Worm (Caenorhabditis elegans) whole organism, mixed stage, embryonic: ENCODE data around the gene clpf-1.

Experiments
- M03D4.4 ChIP-seq: sonication (generic microtip); optimal IDR thresholded peaks from 2 replicates; lab custom pipeline; 2017; ENCODE audit warnings: mild to moderate bottlenecking, missing genetic modification characterization, missing compliant biosample characterization
- ces-1 ChIP-seq: fragments of 150-350 bp; optimal IDR thresholded peaks from 2 replicates; lab custom pipeline; 2014; ENCODE audit warnings: missing biosample characterization, missing genetic modification reagents, missing genetic modification characterization
- flh-1 ChIP-seq: fragments of 200-800 bp; sonication (Bioruptor generic); optimal IDR thresholded peaks from 2 replicates; lab custom pipeline; 2018; ENCODE audit warnings: mild to moderate bottlenecking, missing genetic modification characterization, moderate library complexity, missing compliant biosample characterization
- ham-2 ChIP-seq: fragments of 200-800 bp; sonication (Bioruptor generic); optimal IDR thresholded peaks from 2 replicates; lab custom pipeline; 2018; ENCODE audit warnings: mild to moderate bottlenecking, missing genetic modification characterization, missing compliant biosample characterization
- lsy-2 ChIP-seq: fragments of 150-350 bp; optimal IDR thresholded peaks from 2 replicates; lab custom pipeline; 2014; ENCODE audit warnings: missing biosample characterization, missing genetic modification characterization
- mep-1 ChIP-seq: fragments of 150-350 bp; optimal IDR thresholded peaks from 2 replicates; lab custom pipeline; 2017; ENCODE audit warnings: missing biosample characterization, missing genetic modification reagents, missing genetic modification characterization, inconsistent platforms
- nhr-12 ChIP-seq: fragments of 150-350 bp; optimal IDR thresholded peaks from 2 replicates; lab custom pipeline; 2014; ENCODE audit warnings: missing biosample characterization, missing genetic modification characterization
- nhr-237 ChIP-seq: fragments of 150-350 bp; optimal IDR thresholded peaks from 2 replicates; lab custom pipeline; 2014; ENCODE audit warnings: missing biosample characterization, missing genetic modification characterization
- snpc-4 ChIP-seq: fragments of 150-350 bp; optimal IDR thresholded peaks from 2 replicates; lab custom pipeline; 2014; ENCODE audit warnings: missing biosample characterization, missing genetic modification characterization
- unc-39 ChIP-seq: fragments of 150-350 bp; optimal IDR thresholded peaks from 2 replicates; lab custom pipeline; 2014; ENCODE audit warnings: missing biosample characterization, missing genetic modification characterization
- unc-62 ChIP-seq: fragments of 150-350 bp; optimal IDR thresholded peaks from 2 replicates; lab custom pipeline; 2014; ENCODE audit warnings: missing biosample characterization, missing genetic modification reagents, missing genetic modification characterization
- ztf-11 ChIP-seq: fragments of 150-350 bp; optimal IDR thresholded peaks from 2 replicates; lab custom pipeline; 2014; ENCODE audit warnings: missing biosample characterization, missing genetic modification characterization

DNA sequence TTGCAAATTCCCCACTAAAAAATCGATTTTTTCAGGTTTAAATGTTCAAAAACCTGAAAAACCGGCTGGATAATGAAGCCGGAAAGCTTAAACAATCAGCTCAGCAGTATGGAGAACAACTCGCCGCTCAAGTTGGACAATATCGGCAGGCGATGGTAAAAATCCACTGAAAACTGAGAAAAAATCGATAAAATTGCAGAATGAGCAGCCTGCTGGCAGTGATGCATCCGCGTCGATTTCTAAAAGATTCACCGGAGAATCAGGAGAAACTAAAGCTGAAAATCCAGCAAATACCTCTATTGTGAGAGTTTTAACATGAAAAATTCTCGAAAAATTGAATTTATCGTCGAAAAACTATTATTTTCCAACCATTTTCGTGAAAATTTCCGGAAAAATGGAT lies 8.0 kb downstream of the clpf-1 start, which contains the start of gene golg-4:
- TF ChIP-seq nhr-237 (tag; lab: Kevin White, UChicago) = no peak
- TF ChIP-seq snpc-4 (tag; lab: Kevin White, UChicago) = no peak
- TF ChIP-seq mep-1 (tag; lab: Kevin White, UChicago) = no peak
- TF ChIP-seq lsy-2 (tag; lab: Kevin White, UChicago) = no peak
- TF ChIP-seq nhr-12 (tag; lab: Kevin White, UChicago) = no peak
- no peak for TF ChIP-seq ces-1
- TF ChIP-seq M03D4.4 (tag; lab: Kevin White, UChicago) = no peak
- TF ChIP-seq unc-39 (tag; lab: Kevin White, UChicago) = no peak
- no peak for TF ChIP-seq ztf-11 (tag; lab: Kevin White, UChicago)
- no peak for TF ChIP-seq ham-2
- TF ChIP-seq flh-1 = no peak
- TF ChIP-seq unc-62 (GFP tag; lab: Kevin White, UChicago) = no peak
